Worm (Caenorhabditis elegans) whole organism, L2 larva: ENCODE measurements around the gene mup-4.
A peak's percentile ranks its signal among the peaks of the same experiment; 100 is the strongest.

ENCODE experiments used
- C34F6.9 ChIP-seq: fragments of 150-350 bp; optimal IDR thresholded peaks from 2 replicates; lab custom pipeline; 2014; ENCODE audit warnings: missing biosample characterization, missing genetic modification characterization
- F13H6.1 ChIP-seq: sonication (generic microtip); optimal IDR thresholded peaks from 2 replicates; lab custom pipeline; 2016; ENCODE audit warnings: missing genetic modification characterization, missing compliant biosample characterization
- R02D3.7 ChIP-seq: fragments of 150-350 bp; optimal IDR thresholded peaks from 2 replicates; lab custom pipeline; 2014; ENCODE audit warnings: missing biosample characterization, missing genetic modification characterization
- Y55F3AM.14 ChIP-seq: fragments of 200-800 bp; sonication (Bioruptor generic); optimal IDR thresholded peaks from 2 replicates; lab custom pipeline; 2018; ENCODE audit warnings: mild to moderate bottlenecking, missing genetic modification characterization, missing compliant biosample characterization
- alr-1 ChIP-seq: fragments of 150-350 bp; optimal IDR thresholded peaks from 2 replicates; lab custom pipeline; 2014; ENCODE audit warnings: missing biosample characterization, missing genetic modification characterization
- aly-2 ChIP-seq: fragments of 150-350 bp; optimal IDR thresholded peaks from 2 replicates; lab custom pipeline; 2014; ENCODE audit warnings: missing biosample characterization, missing genetic modification characterization
- ceh-16 ChIP-seq: fragments of 150-350 bp; optimal IDR thresholded peaks from 2 replicates; lab custom pipeline; 2014; ENCODE audit warnings: missing biosample characterization, missing genetic modification characterization
- ceh-82 ChIP-seq: fragments of 150-350 bp; optimal IDR thresholded peaks from 2 replicates; lab custom pipeline; 2014; ENCODE audit warnings: missing biosample characterization, missing genetic modification characterization
- crh-2 ChIP-seq: sonication (generic microtip); optimal IDR thresholded peaks from 2 replicates; lab custom pipeline; 2017; ENCODE audit warnings: missing biosample characterization, missing genetic modification characterization
- dmd-4 ChIP-seq: sonication (generic microtip); optimal IDR thresholded peaks from 2 replicates; lab custom pipeline; 2017; ENCODE audit warnings: missing biosample characterization, missing genetic modification characterization
- elt-1 ChIP-seq: fragments of 150-350 bp; optimal IDR thresholded peaks from 2 replicates; lab custom pipeline; 2014; ENCODE audit warnings: missing biosample characterization, missing genetic modification characterization
- fos-1 ChIP-seq: fragments of 150-350 bp; optimal IDR thresholded peaks from 2 replicates; lab custom pipeline; 2014; ENCODE audit warnings: missing biosample characterization, missing genetic modification characterization
- gmeb-1 ChIP-seq: fragments of 150-350 bp; optimal IDR thresholded peaks from 2 replicates; lab custom pipeline; 2014; ENCODE audit warnings: missing biosample characterization, missing genetic modification characterization
- lin-39 ChIP-seq: fragments of 150-350 bp; optimal IDR thresholded peaks from 2 replicates; lab custom pipeline; 2014; ENCODE audit warnings: missing biosample characterization, missing genetic modification reagents, missing genetic modification characterization
- lsy-2 ChIP-seq, 2 experiments: fragments of 150-350 bp in 1 of 2; sonication (generic microtip) in 1 of 2; optimal IDR thresholded peaks; 2 replicates each; lab custom pipeline; 2014 to 2017; ENCODE audit warnings: missing biosample characterization in 2 of 2, missing genetic modification characterization in 2 of 2
- mab-5 ChIP-seq: fragments of 150-350 bp; optimal IDR thresholded peaks from 2 replicates; lab custom pipeline; 2014; ENCODE audit warnings: missing biosample characterization, missing genetic modification characterization
- mbf-1 ChIP-seq: sonication (generic microtip); optimal IDR thresholded peaks from 2 replicates; lab custom pipeline; 2017; ENCODE audit warnings: missing biosample characterization, missing genetic modification characterization
- mdl-1 ChIP-seq, 2 experiments: fragments of 150-350 bp in 1 of 2; sonication (generic microtip) in 1 of 2; optimal IDR thresholded peaks; 2 replicates each; lab custom pipeline; 2017; ENCODE audit warnings: missing biosample characterization in 2 of 2, missing genetic modification characterization in 2 of 2
- nhr-11 ChIP-seq: fragments of 150-350 bp; optimal IDR thresholded peaks from 2 replicates; lab custom pipeline; 2014; ENCODE audit warnings: missing biosample characterization, missing genetic modification characterization
- nhr-12 ChIP-seq: fragments of 150-350 bp; optimal IDR thresholded peaks from 2 replicates; lab custom pipeline; 2014; ENCODE audit warnings: missing biosample characterization, missing genetic modification characterization
- nhr-129 ChIP-seq: fragments of 150-350 bp; optimal IDR thresholded peaks from 2 replicates; lab custom pipeline; 2014; ENCODE audit warnings: missing biosample characterization, missing genetic modification characterization
- nhr-23 ChIP-seq: fragments of 150-350 bp; optimal IDR thresholded peaks from 2 replicates; lab custom pipeline; 2014; ENCODE audit warnings: missing biosample characterization, missing genetic modification reagents, missing genetic modification characterization
- nhr-237 ChIP-seq: fragments of 150-350 bp; optimal IDR thresholded peaks from 2 replicates; lab custom pipeline; 2014; ENCODE audit warnings: missing biosample characterization, missing genetic modification characterization
- nhr-25 ChIP-seq: fragments of 150-350 bp; sonication (generic microtip); optimal IDR thresholded peaks from 3 replicates; lab custom pipeline; 2014; ENCODE audit warnings: missing biosample characterization, missing genetic modification characterization
- peb-1 ChIP-seq: fragments of 150-350 bp; optimal IDR thresholded peaks from 2 replicates; lab custom pipeline; 2014; ENCODE audit warnings: missing biosample characterization, missing genetic modification characterization
- sem-4 ChIP-seq: fragments of 150-350 bp; optimal IDR thresholded peaks from 2 replicates; lab custom pipeline; 2014; ENCODE audit warnings: missing biosample characterization, missing genetic modification reagents, missing genetic modification characterization
- sma-9 ChIP-seq, 2 experiments: fragments of 150-350 bp in 1 of 2; sonication (generic microtip) in 1 of 2; optimal IDR thresholded peaks; 2 replicates each; lab custom pipeline; 2014 to 2016; ENCODE audit warnings: missing genetic modification characterization in 2 of 2, mild to moderate bottlenecking in 1 of 2, missing biosample characterization in 1 of 2, missing compliant biosample characterization in 1 of 2, missing genetic modification reagents in 1 of 2, moderate library complexity in 1 of 2
- snpc-4 ChIP-seq: fragments of 150-350 bp; optimal IDR thresholded peaks from 2 replicates; lab custom pipeline; 2014; ENCODE audit warnings: missing biosample characterization, missing genetic modification characterization
- unc-39 ChIP-seq: fragments of 150-350 bp; optimal IDR thresholded peaks from 2 replicates; lab custom pipeline; 2014; ENCODE audit warnings: missing biosample characterization, missing genetic modification characterization
- unc-55 ChIP-seq: fragments of 150-350 bp; sonication (generic microtip); optimal IDR thresholded peaks from 3 replicates; lab custom pipeline; 2014; ENCODE audit warnings: missing biosample characterization, missing genetic modification reagents, missing genetic modification characterization
- unc-62 ChIP-seq: fragments of 150-350 bp; optimal IDR thresholded peaks from 2 replicates; lab custom pipeline; 2014; ENCODE audit warnings: missing biosample characterization, missing genetic modification reagents, missing genetic modification characterization
- zag-1 ChIP-seq: fragments of 150-350 bp; optimal IDR thresholded peaks from 2 replicates; lab custom pipeline; 2014; ENCODE audit warnings: missing biosample characterization, missing genetic modification characterization
- ztf-1 ChIP-seq: fragments of 200-800 bp; sonication (Bioruptor generic); conservative IDR thresholded peaks from 2 replicates; pipeline ENCODE4 v1.3.6; 2022; ENCODE audit warnings: missing genetic modification characterization, missing compliant biosample characterization
- ztf-11 ChIP-seq: sonication (generic microtip); optimal IDR thresholded peaks from 2 replicates; lab custom pipeline; 2017; ENCODE audit warnings: missing biosample characterization, missing genetic modification characterization
- ztf-4 ChIP-seq: fragments of 150-350 bp; optimal IDR thresholded peaks from 2 replicates; lab custom pipeline; 2014; ENCODE audit warnings: missing biosample characterization, missing genetic modification characterization

mup-4 gene

DNA sequence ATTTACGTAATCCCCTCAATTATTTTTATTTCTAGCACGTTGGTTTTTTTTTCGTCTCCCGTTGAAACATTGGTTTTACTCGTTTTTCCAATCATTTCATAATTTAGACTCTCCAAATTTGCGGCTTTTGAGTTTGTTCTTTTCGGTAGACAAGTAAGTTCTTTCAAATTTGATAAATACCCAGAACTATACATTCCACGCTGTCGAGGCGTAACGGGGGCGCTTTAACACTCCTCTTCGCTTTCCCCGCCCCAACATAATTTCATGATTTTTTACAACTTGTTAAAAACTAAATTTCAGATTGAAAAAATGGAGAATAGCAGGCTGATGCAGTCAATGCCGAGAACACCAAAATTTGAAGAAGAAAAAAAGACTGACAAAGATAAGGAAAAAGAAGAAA is 32.3 kb downstream of the mup-4 start, which contains the start of gene Y69F12A.1:
TSS of gene Y69F12A.1 (plus strand) at position 301 of the 400 bp plus-strand sequence.
- TF ChIP-seq sem-4 (tag; lab: Kevin White, UChicago) = no peak
- no peak for TF ChIP-seq ztf-11 (tag; lab: Kevin White, UChicago)
- no peak for TF ChIP-seq nhr-25 (tag; lab: Kevin White, UChicago)
- TF ChIP-seq elt-1 (tag; lab: Kevin White, UChicago) = no peak
- TF ChIP-seq nhr-12 = no peak
- no peak for TF ChIP-seq crh-2 (tag; lab: Kevin White, UChicago)
- TF ChIP-seq nhr-11 (tag; lab: Kevin White, UChicago) = no peak
- TF ChIP-seq mab-5 = no peak
- no peak for TF ChIP-seq sma-9 (GFP tag; optimal IDR thresholded peaks at IDR 0.05; lab: Kevin White, UChicago)
- no peak for TF ChIP-seq sma-9 (tag; optimal IDR thresholded peaks at IDR 0.05; lab: Kevin White, UChicago)
- no peak for TF ChIP-seq snpc-4 (tag; lab: Kevin White, UChicago)
- TF ChIP-seq dmd-4 (tag; lab: Kevin White, UChicago) = no peak
- TF ChIP-seq nhr-23 (tag; lab: Kevin White, UChicago) = no peak
- TF ChIP-seq unc-39 = no peak
- no peak for TF ChIP-seq alr-1 (tag; lab: Kevin White, UChicago)
- no peak for TF ChIP-seq unc-62 (GFP tag; lab: Kevin White, UChicago)
- no peak for TF ChIP-seq Y55F3AM.14 (GFP tag; lab: Kevin White, UChicago)
- TF ChIP-seq peb-1 = no peak

ce11 chrIII:7453653-7454124 is 35.2 kb downstream of the mup-4 start, which contains the start of gene alh-12:
Gene alh-12 (plus strand): TSS chrIII:7454074.
- TF ChIP-seq dmd-4 (tag; lab: Kevin White, UChicago) (no peak), lsy-2 (tag; optimal IDR thresholded peaks at IDR 0.05; lab: Kevin White, UChicago) (peak in 1 of 2 experiments; percentile 2), zag-1 (tag; lab: Kevin White, UChicago) (no peak), C34F6.9 (no peak), gmeb-1 (tag; lab: Kevin White, UChicago) (peak; percentile 20), ceh-16 (tag; lab: Kevin White, UChicago) (no peak), fos-1 (peak; percentile 82), nhr-25 (tag; lab: Kevin White, UChicago) (no peak), mdl-1 (tag; optimal IDR thresholded peaks at IDR 0.05; lab: Kevin White, UChicago) (no peak), unc-62 (GFP tag; lab: Kevin White, UChicago) (no peak), sma-9 (GFP tag; optimal IDR thresholded peaks at IDR 0.05; lab: Kevin White, UChicago) (no peak), sma-9 (tag; optimal IDR thresholded peaks at IDR 0.05; lab: Kevin White, UChicago) (no peak), nhr-237 (tag; lab: Kevin White, UChicago) (no peak), nhr-11 (tag; lab: Kevin White, UChicago) (no peak), lin-39 (tag; lab: Kevin White, UChicago) (no peak), nhr-129 (tag; lab: Kevin White, UChicago) (peak; percentile 17), ztf-4 (tag; lab: Kevin White, UChicago) (no peak), ceh-82 (no peak), elt-1 (tag; lab: Kevin White, UChicago) (no peak), mab-5 (no peak), R02D3.7 (tag; lab: Kevin White, UChicago) (no peak), ztf-1 (GFP tag; lab: Robert Waterston, UW) (no peak), aly-2 (tag; lab: Kevin White, UChicago) (no peak), mbf-1 (no peak), ztf-11 (tag; lab: Kevin White, UChicago) (no peak), unc-55 (GFP tag; lab: Kevin White, UChicago) (no peak), F13H6.1 (no peak), crh-2 (tag; lab: Kevin White, UChicago) (peak; percentile 31)
